Fruit fly (Drosophila melanogaster): ENCODE results near the gene CG32188.

Gene CG32188

DNA sequence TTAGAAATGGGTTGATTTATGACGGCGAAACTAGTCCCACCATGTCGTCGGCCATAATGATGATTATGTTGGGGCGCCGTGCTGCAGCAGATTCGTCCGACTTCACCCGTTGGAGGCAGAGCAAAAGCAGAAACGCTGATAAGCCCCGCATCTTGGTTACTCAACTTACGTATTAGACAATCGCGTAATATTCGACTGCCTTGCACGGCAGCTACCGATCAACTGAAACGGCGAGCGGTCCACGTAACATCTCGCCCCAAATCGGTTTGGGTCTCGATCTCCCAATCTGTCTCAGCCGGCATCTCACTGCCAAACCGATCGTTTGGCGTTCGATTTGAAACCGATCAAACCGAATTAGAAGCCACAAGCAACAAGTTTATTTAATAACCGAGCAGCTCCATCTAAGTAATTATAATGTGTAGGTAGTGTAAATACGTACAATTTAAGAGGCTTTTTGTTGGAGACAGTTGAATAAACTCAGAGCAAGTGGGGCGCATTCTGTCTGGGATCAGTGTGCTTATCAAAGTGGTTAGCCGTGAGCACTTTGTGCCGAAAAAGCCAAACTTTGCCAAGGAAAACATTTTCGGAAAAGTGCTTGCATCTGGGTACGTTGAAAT is 24.7 kb downstream of the CG32188 start, which contains the start of gene CG32191:
Gene CG32191 (minus strand): TSS at position 550 of the 617 bp plus-strand sequence.
- no peak for TF ChIP-seq noc (tag; optimal IDR thresholded peaks at IDR 0.05)

- TF ChIP-seq noc (tag; optimal IDR thresholded peaks at IDR 0.05): no peak
Measured at dm6 chr3L:17806357-17807025, 26.9 kb downstream of the CG32188 start, which contains the start of gene CG32187. CG32187 (minus strand) TSS chr3L:17806365.

- no peak for TF ChIP-seq noc (tag; optimal IDR thresholded peaks at IDR 0.05)
Measured at dm6 chr3L:17804511-17804910, 28.9 kb downstream of the CG32188 start, which contains the start of gene ais. ais (minus strand) TSS chr3L:17804715.

DNA sequence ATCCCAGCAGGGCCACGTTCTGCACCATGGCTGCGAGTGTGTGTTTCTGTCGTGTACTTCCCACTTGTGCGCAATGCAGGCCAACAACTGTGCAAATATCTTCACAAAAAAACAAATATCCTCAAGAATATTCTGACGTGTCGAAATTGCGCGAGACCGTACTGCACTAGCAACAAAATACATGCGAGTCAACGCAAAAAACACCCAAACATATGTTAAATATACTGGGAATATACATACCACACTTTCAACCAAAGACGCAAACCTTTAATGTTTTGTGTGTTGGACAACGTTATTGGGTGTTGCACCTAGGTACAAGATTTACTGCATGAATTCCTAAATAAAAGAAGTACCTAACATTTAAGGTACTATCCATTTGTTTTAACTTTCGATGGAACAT is 31.3 kb downstream of the CG32188 start, which contains the start of gene NUCB1:
Gene NUCB1 (minus strand): TSS at position 173 of the 400 bp plus-strand sequence.
- TF ChIP-seq noc (tag; optimal IDR thresholded peaks at IDR 0.05): no peak

dm6 chr3L:17797494-17797893 is 35.9 kb downstream of the CG32188 start, which contains the start of gene CG42816:
CG42816 (minus strand) TSS chr3L:17797594.
- no peak for TF ChIP-seq noc (tag; optimal IDR thresholded peaks at IDR 0.05)

dm6 chr3L:17791495-17791894 is 41.9 kb downstream of the CG32188 start:
- TF ChIP-seq noc (tag; optimal IDR thresholded peaks at IDR 0.05): no peak

dm6 chr3L:17791467-17791494 is 42.1 kb downstream of the CG32188 start, which contains the start of gene CG42815:
CG42815 (minus strand) TSS chr3L:17791486.
- TF ChIP-seq noc (tag; optimal IDR thresholded peaks at IDR 0.05): no peak

DNA sequence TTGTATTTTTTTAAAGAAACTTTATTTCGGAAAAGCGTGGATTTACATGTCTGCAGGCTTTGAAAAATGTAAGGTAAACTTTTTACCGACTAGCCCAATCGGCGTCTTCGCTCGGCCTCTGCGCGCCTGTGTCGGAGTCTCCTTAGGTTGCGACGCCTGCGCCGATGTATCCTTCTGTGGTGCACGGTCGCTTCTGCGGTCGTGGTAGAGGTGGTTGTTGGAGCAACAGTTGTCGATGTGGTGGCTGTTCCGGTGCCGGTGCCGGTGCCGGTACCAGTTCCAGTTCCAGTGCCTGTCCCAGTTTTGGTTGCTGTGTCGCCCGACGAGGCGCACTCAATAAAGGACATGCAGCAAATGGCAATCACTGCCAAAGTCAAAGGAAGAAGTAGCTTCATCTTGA is 42.4 kb downstream of the CG32188 start:
- TF ChIP-seq noc (tag; optimal IDR thresholded peaks at IDR 0.05): no peak

Data from whole organism, larva.